Fruit fly (Drosophila melanogaster): Measurements from ENCODE around the gene CG7970.

CG7970 gene

dm6 chr3L:1679394-1679793, 26.8 kb downstream of the CG7970 start:
- TF ChIP-seq Hr96 (GFP tag; optimal IDR thresholded peaks at IDR 0.05) (no peak), CG12768 (GFP tag; optimal IDR thresholded peaks at IDR 0.05) (no peak), Mnt (GFP tag; optimal IDR thresholded peaks at IDR 0.05) (no peak), CG7045 (GFP tag; optimal IDR thresholded peaks at IDR 0.05) (no peak)

dm6 chr3L:1683091-1683490, 30.5 kb downstream of the CG7970 start:
- no peak for TF ChIP-seq CG5204 (GFP tag; optimal IDR thresholded peaks at IDR 0.05)
- TF ChIP-seq CG11617 (GFP tag; optimal IDR thresholded peaks at IDR 0.05), result no peak
- TF ChIP-seq Mnt (GFP tag; optimal IDR thresholded peaks at IDR 0.05), result no peak
- TF ChIP-seq ovo (GFP tag; optimal IDR thresholded peaks at IDR 0.05), result no peak
- no peak for TF ChIP-seq Hr96 (GFP tag; optimal IDR thresholded peaks at IDR 0.05)
- TF ChIP-seq tj (GFP tag; optimal IDR thresholded peaks at IDR 0.05), result no peak
- no peak for TF ChIP-seq pad (GFP tag; optimal IDR thresholded peaks at IDR 0.05)
- no peak for TF ChIP-seq toe (GFP tag; optimal IDR thresholded peaks at IDR 0.05)
- TF ChIP-seq cic (GFP tag; optimal IDR thresholded peaks at IDR 0.05), result no peak
- no peak for TF ChIP-seq Crg-1 (GFP tag; optimal IDR thresholded peaks at IDR 0.05)
- no peak for TF ChIP-seq kay (GFP tag; ENCODE audit: borderline replicate concordance)

dm6 chr3L:1688161-1688560, 35.6 kb downstream of the CG7970 start:
- TF ChIP-seq cic (GFP tag; optimal IDR thresholded peaks at IDR 0.05), result no peak

dm6 chr3L:1688569-1688968, 36.0 kb downstream of the CG7970 start:
- TF ChIP-seq CG14711 (tag; optimal IDR thresholded peaks at IDR 0.05), result no peak
- TF ChIP-seq CG11617 (GFP tag; optimal IDR thresholded peaks at IDR 0.05), result no peak
- peak; percentile 40 for TF ChIP-seq tj (GFP tag; optimal IDR thresholded peaks at IDR 0.05)

dm6 chr3L:1690727-1691413, 38.3 kb downstream of the CG7970 start:
- TF ChIP-seq pad (GFP tag; optimal IDR thresholded peaks at IDR 0.05), result no peak
- TF ChIP-seq CG5204 (GFP tag; optimal IDR thresholded peaks at IDR 0.05), result no peak

dm6 chr3L:1692122-1692786, 39.7 kb downstream of the CG7970 start:
- no peak for TF ChIP-seq CG7045 (GFP tag; optimal IDR thresholded peaks at IDR 0.05)
- no peak for TF ChIP-seq Mnt (GFP tag; optimal IDR thresholded peaks at IDR 0.05)
- no peak for TF ChIP-seq kay (GFP tag; ENCODE audit: borderline replicate concordance)
- no peak for TF ChIP-seq CG14711 (tag; optimal IDR thresholded peaks at IDR 0.05)
- TF ChIP-seq cic (GFP tag; optimal IDR thresholded peaks at IDR 0.05), result no peak
- no peak for TF ChIP-seq ovo (GFP tag; optimal IDR thresholded peaks at IDR 0.05)
- no peak for TF ChIP-seq CG11617 (GFP tag; optimal IDR thresholded peaks at IDR 0.05)
- TF ChIP-seq tj (GFP tag; optimal IDR thresholded peaks at IDR 0.05), result no peak
- TF ChIP-seq bab1 (GFP tag; optimal IDR thresholded peaks at IDR 0.05), result no peak
- no peak for TF ChIP-seq CG1620 (GFP tag; optimal IDR thresholded peaks at IDR 0.05)
- TF ChIP-seq toe (GFP tag; optimal IDR thresholded peaks at IDR 0.05), result no peak

dm6 chr3L:1692859-1693258, 40.3 kb downstream of the CG7970 start:
- no peak for TF ChIP-seq Crg-1 (GFP tag; optimal IDR thresholded peaks at IDR 0.05)
- no peak for TF ChIP-seq tj (GFP tag; optimal IDR thresholded peaks at IDR 0.05)
- TF ChIP-seq Mnt (GFP tag; optimal IDR thresholded peaks at IDR 0.05), result no peak
- no peak for TF ChIP-seq Clk (GFP tag; optimal IDR thresholded peaks at IDR 0.05)
- no peak for TF ChIP-seq ovo (GFP tag; optimal IDR thresholded peaks at IDR 0.05)

- no peak for TF ChIP-seq toe (GFP tag; optimal IDR thresholded peaks at IDR 0.05)
- TF ChIP-seq bab1 (GFP tag; optimal IDR thresholded peaks at IDR 0.05), result no peak
- TF ChIP-seq CG14711 (tag; optimal IDR thresholded peaks at IDR 0.05), result no peak
Measured at dm6 chr3L:1694317-1694716, 41.8 kb downstream of the CG7970 start, which contains the start of gene CG12011. CG12011 (plus strand) TSS chr3L:1694617.

dm6 chr3L:1702367-1702927, 49.9 kb downstream of the CG7970 start, which contains the start of gene CG13931:
CG13931 (minus strand) TSS chr3L:1702407.
- TF ChIP-seq CG11617 (GFP tag; optimal IDR thresholded peaks at IDR 0.05), result no peak
- TF ChIP-seq pad (GFP tag; optimal IDR thresholded peaks at IDR 0.05), result no peak
- TF ChIP-seq cnc (optimal IDR thresholded peaks at IDR 0.05), result no peak
- TF ChIP-seq Clk (GFP tag; optimal IDR thresholded peaks at IDR 0.05), result no peak
- no peak for TF ChIP-seq CG14711 (tag; optimal IDR thresholded peaks at IDR 0.05)
